Worm (Caenorhabditis elegans) whole organism, L1 larva: Measurements from ENCODE around the gene F56H9.9.

ENCODE experiments used
- C04F5.9 ChIP-seq: sonication (generic microtip); optimal IDR thresholded peaks from 2 replicates; lab custom pipeline; 2016; ENCODE audit warnings: missing genetic modification characterization, missing compliant biosample characterization
- Y116A8C.19 ChIP-seq: sonication (generic microtip); optimal IDR thresholded peaks from 2 replicates; lab custom pipeline; 2016; ENCODE audit warnings: missing compliant biosample characterization, missing genetic modification characterization, borderline replicate concordance
- ama-1 ChIP-seq: fragments of 150-350 bp; optimal IDR thresholded peaks from 2 replicates; lab custom pipeline; 2014
- blmp-1 ChIP-seq: fragments of 150-350 bp; optimal IDR thresholded peaks from 2 replicates; lab custom pipeline; 2014; ENCODE audit warnings: missing biosample characterization, missing genetic modification characterization
- ceh-8 ChIP-seq: fragments of 200-800 bp; sonication (Bioruptor generic); optimal IDR thresholded peaks from 2 replicates; lab custom pipeline; 2018; ENCODE audit warnings: mild to moderate bottlenecking, missing genetic modification characterization, moderate library complexity, missing compliant biosample characterization
- ces-1 ChIP-seq: fragments of 150-350 bp; optimal IDR thresholded peaks from 2 replicates; lab custom pipeline; 2014; ENCODE audit warnings: missing biosample characterization, missing genetic modification reagents, missing genetic modification characterization
- dpl-1 ChIP-seq, 3 experiments: fragments of 150-350 bp in 2 of 3; sonication (generic microtip) in 1 of 3; optimal IDR thresholded peaks; 2 replicates each; lab custom pipeline; 2014 to 2017; ENCODE audit warnings: missing biosample characterization in 3 of 3, missing genetic modification characterization in 3 of 3, missing genetic modification reagents in 3 of 3
- efl-3 ChIP-seq: fragments of 200-800 bp; sonication (Bioruptor generic); optimal IDR thresholded peaks from 2 replicates; lab custom pipeline; 2018; ENCODE audit warnings: mild to moderate bottlenecking, missing genetic modification characterization, missing compliant biosample characterization
- egl-27 ChIP-seq, 2 experiments: fragments of 150-350 bp in 1 of 2; sonication (generic microtip); optimal IDR thresholded peaks; 3 replicates each; lab custom pipeline; 2017 to 2018; ENCODE audit warnings: missing biosample characterization in 2 of 2, missing genetic modification characterization in 2 of 2, missing genetic modification reagents in 2 of 2
- ets-5 ChIP-seq: fragments of 200-800 bp; sonication (Bioruptor generic); IDR thresholded peaks from 2 replicates; pipeline ENCODE4 v1.3.6; 2022; ENCODE audit warnings: missing genetic modification characterization, missing compliant biosample characterization
- grh-1 ChIP-seq: fragments of 200-800 bp; sonication (Bioruptor generic); IDR thresholded peaks from 2 replicates; pipeline ENCODE4 v1.3.6; 2022; ENCODE audit warnings: missing genetic modification reagents, missing genetic modification characterization, missing compliant biosample characterization
- hlh-4 ChIP-seq: sonication (generic microtip); optimal IDR thresholded peaks from 2 replicates; lab custom pipeline; 2016; ENCODE audit warnings: mild to moderate bottlenecking, missing genetic modification characterization, missing compliant biosample characterization
- hpl-2 ChIP-seq: fragments of 150-350 bp; optimal IDR thresholded peaks from 2 replicates; lab custom pipeline; 2014; ENCODE audit warnings: missing biosample characterization, missing genetic modification reagents, missing genetic modification characterization
- isw-1 ChIP-seq: fragments of 200-800 bp; sonication (Bioruptor generic); IDR thresholded peaks from 2 replicates; pipeline ENCODE4 v1.3.6; 2022; ENCODE audit warnings: missing genetic modification characterization, missing compliant biosample characterization
- jun-1 ChIP-seq: fragments of 150-350 bp; optimal IDR thresholded peaks from 2 replicates; lab custom pipeline; 2014; ENCODE audit warnings: missing biosample characterization, missing genetic modification reagents, missing genetic modification characterization
- lin-13 ChIP-seq: fragments of 150-350 bp; optimal IDR thresholded peaks from 2 replicates; lab custom pipeline; 2014; ENCODE audit warnings: missing biosample characterization, missing genetic modification reagents, missing genetic modification characterization
- lir-3 ChIP-seq: sonication (generic microtip); optimal IDR thresholded peaks from 2 replicates; lab custom pipeline; 2016; ENCODE audit warnings: mild to moderate bottlenecking, missing genetic modification characterization, moderate library complexity, missing compliant biosample characterization; ENCODE audit not compliant: poor library complexity
- nhr-12 ChIP-seq: sonication (generic microtip); optimal IDR thresholded peaks from 2 replicates; lab custom pipeline; 2017; ENCODE audit warnings: missing biosample characterization, missing genetic modification characterization
- nhr-47 ChIP-seq: sonication (generic microtip); optimal IDR thresholded peaks from 2 replicates; lab custom pipeline; 2016; ENCODE audit warnings: mild to moderate bottlenecking, missing genetic modification characterization, moderate library complexity, missing compliant biosample characterization
- nhr-71 ChIP-seq: sonication (generic microtip); optimal IDR thresholded peaks from 2 replicates; lab custom pipeline; 2016; ENCODE audit warnings: mild to moderate bottlenecking, missing genetic modification characterization, moderate library complexity, missing compliant biosample characterization
- nhr-85 ChIP-seq: sonication (generic microtip); peaks from one replicate; lab custom pipeline; 2016; ENCODE audit warnings: missing genetic modification characterization, inconsistent platforms, missing compliant biosample characterization
- pax-3 ChIP-seq: fragments of 200-800 bp; sonication (Bioruptor generic); optimal IDR thresholded peaks from 2 replicates; lab custom pipeline; 2018; ENCODE audit warnings: mild to moderate bottlenecking, missing genetic modification characterization, moderate library complexity, missing compliant biosample characterization
- unc-62 ChIP-seq: fragments of 150-350 bp; optimal IDR thresholded peaks from 2 replicates; lab custom pipeline; 2014; ENCODE audit warnings: missing biosample characterization, missing genetic modification reagents, missing genetic modification characterization
- vab-15 ChIP-seq: sonication (generic microtip); optimal IDR thresholded peaks from 2 replicates; lab custom pipeline; 2017; ENCODE audit warnings: missing genotype, mild to moderate bottlenecking, missing genetic modification characterization, missing compliant biosample characterization

Gene F56H9.9

DNA sequence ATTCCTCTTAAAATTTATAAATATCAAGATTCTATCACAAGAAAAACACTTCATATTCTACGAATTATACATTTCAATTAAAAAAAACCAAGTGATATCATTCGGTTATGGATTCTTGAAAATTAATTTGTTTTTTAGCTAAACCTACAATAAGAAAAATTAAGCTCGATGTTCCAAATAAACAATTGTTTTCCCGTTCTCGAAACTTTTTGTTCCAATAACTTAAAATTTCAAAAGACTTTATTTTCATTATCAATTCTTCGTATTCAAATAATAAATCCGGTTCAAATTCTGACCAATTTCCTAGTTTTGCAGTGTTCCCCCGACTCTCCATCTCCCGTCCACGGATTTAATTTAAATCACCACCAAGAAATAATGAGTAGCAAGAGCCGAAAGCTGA lies 45.0 kb downstream of the F56H9.9 start, which contains the start of gene E02A10.3:
E02A10.3 (plus strand) TSS at position 301 of the 400 bp plus-strand sequence.
- TF ChIP-seq jun-1 (tag; lab: Kevin White, UChicago), result no peak
- TF ChIP-seq C04F5.9, result no peak
- TF ChIP-seq lir-3 (tag; lab: Kevin White, UChicago), result no peak
- no peak for TF ChIP-seq nhr-12
- no peak for TF ChIP-seq efl-3 (GFP tag; lab: Kevin White, UChicago)
- no peak for TF ChIP-seq nhr-47 (tag; lab: Kevin White, UChicago)
- TF ChIP-seq hlh-4, result no peak

DNA sequence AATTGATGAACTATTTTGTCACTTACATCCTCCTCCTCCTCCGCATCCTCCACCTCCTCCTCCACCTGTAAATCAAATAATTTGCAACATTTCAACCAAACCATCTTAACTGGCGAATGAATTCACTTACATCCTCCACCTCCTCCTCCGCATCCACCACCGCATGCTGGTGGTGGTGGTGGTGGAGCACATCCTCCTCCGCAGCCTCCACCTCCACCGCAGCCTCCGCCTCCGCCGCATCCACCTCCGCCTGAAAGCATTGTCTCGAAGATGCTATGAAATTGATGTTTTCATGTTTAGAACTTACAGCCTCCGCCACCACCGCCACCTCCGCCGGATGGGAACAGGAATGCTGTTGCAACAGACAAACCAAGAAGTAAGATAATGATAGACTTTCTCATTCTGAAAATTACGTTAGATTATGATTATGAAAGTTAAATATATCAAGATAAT lies 47.8 kb downstream of the F56H9.9 start, which contains the start of gene grl-23:
grl-23 (minus strand) TSS at position 403 of the 453 bp plus-strand sequence.
- TF ChIP-seq hlh-4 (no peak), nhr-71 (tag; lab: Kevin White, UChicago) (no peak), egl-27 (tag; optimal IDR thresholded peaks at IDR 0.05; lab: Kevin White, UChicago) (no peak), lin-13 (GFP tag; lab: Kevin White, UChicago) (no peak), pax-3 (no peak), ets-5 (GFP tag; lab: Robert Waterston, UW) (no peak), blmp-1 (tag; lab: Kevin White, UChicago) (no peak), hpl-2 (GFP tag; lab: Kevin White, UChicago) (no peak), nhr-85 (tag; lab: Kevin White, UChicago) (no peak), isw-1 (no peak), Y116A8C.19 (no peak), vab-15 (tag; lab: Kevin White, UChicago) (no peak), lir-3 (tag; lab: Kevin White, UChicago) (no peak), grh-1 (no peak), ama-1 (lab: Kevin White, UChicago) (no peak), ces-1 (GFP tag; lab: Kevin White, UChicago) (no peak), dpl-1 (GFP tag; optimal IDR thresholded peaks at IDR 0.05; lab: Kevin White, UChicago) (no peak)

DNA sequence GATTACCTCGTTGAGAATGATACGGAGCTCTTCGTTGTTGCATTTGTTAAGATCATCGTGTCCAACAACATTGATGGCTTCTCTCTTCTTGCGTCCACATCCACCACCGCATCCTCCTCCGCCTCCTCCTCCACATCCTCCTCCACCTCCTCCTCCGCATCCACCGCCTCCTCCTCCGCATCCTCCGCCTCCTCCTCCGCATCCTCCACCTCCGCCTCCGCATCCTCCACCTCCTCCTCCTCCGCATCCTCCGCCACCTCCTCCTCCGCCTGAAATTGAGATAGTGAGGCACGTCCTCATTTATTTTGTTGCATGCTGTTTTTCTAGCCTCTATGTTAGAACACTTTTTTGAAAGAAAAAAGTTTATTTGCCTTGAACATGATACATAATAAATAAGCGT lies 48.4 kb downstream of the F56H9.9 start:
- TF ChIP-seq unc-62 (GFP tag; lab: Kevin White, UChicago), result no peak
- peak; percentile 68 for TF ChIP-seq ceh-8 (GFP tag; lab: Kevin White, UChicago)
- TF ChIP-seq, all 84 proteins: peak for 1
